Fruit fly (Drosophila melanogaster): ENCODE results near the gene ftz.

- TF ChIP-seq psq (optimal IDR thresholded peaks at IDR 0.05) (no peak), insv (optimal IDR thresholded peaks at IDR 0.05) (no peak), h (optimal IDR thresholded peaks at IDR 0.05) (no peak), Sin3A (optimal IDR thresholded peaks at IDR 0.05) (no peak), Myc (optimal IDR thresholded peaks at IDR 0.05) (no peak)
Measured at dm6 chr3R:6858997-6859396, 5.1 kb upstream of the ftz start.
